Worm (Caenorhabditis elegans) whole organism, midembryonic: ENCODE results near the gene ztf-13.

Experiments
- ref-1 ChIP-seq: fragments of 200-800 bp; sonication (Bioruptor generic); conservative IDR thresholded peaks from 2 replicates; pipeline ENCODE4 v1.3.6; 2022; ENCODE audit warnings: missing genetic modification reagents, missing genetic modification characterization, missing compliant biosample characterization
- ztf-23 ChIP-seq: fragments of 200-800 bp; sonication (Bioruptor generic); IDR thresholded peaks from 2 replicates; pipeline ENCODE4 v1.3.6; 2022; ENCODE audit warnings: missing genetic modification reagents, missing genetic modification characterization, missing compliant biosample characterization
- ztf-29 ChIP-seq: fragments of 200-800 bp; sonication (Bioruptor generic); IDR thresholded peaks from 2 replicates; pipeline ENCODE4 v1.3.6; 2022; ENCODE audit warnings: missing genetic modification reagents, missing genetic modification characterization, missing compliant biosample characterization

DNA sequence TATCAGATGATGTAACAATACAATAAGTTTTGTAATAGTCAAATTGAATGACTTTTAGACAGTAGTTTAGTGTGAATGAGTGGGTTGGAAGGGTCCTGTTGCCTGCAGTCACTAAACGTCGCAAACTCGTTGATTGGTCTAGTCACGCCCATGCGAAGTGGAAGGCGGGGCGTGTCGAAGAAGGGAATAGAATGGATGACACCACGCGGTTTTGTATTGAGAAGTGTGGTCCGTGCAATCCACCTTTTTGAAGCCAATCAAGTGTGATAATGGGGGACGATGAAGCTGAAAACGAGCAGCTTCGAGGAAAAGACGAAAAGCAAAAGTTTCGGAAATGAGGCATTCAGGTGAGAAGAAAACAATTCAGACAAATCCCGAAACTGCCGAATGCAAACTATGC, 31.7 kb downstream of the ztf-13 start, which contains the start of gene ceh-31:
- TF ChIP-seq ref-1 (GFP tag; lab: Robert Waterston, UW) (no peak), ztf-29 (GFP tag; lab: Robert Waterston, UW) (no peak), ztf-23 (no peak)
